Worm (Caenorhabditis elegans) whole organism, L2 larva: ENCODE data around the gene flp-19.
A peak's percentile ranks its signal among the peaks of the same experiment; 100 is the strongest.

Experiments
- C34F6.9 ChIP-seq: fragments of 150-350 bp; optimal IDR thresholded peaks from 2 replicates; lab custom pipeline; 2014; ENCODE audit warnings: missing biosample characterization, missing genetic modification characterization
- F13H6.1 ChIP-seq: sonication (generic microtip); optimal IDR thresholded peaks from 2 replicates; lab custom pipeline; 2016; ENCODE audit warnings: missing genetic modification characterization, missing compliant biosample characterization
- R02D3.7 ChIP-seq: fragments of 150-350 bp; optimal IDR thresholded peaks from 2 replicates; lab custom pipeline; 2014; ENCODE audit warnings: missing biosample characterization, missing genetic modification characterization
- Y55F3AM.14 ChIP-seq: fragments of 200-800 bp; sonication (Bioruptor generic); optimal IDR thresholded peaks from 2 replicates; lab custom pipeline; 2018; ENCODE audit warnings: mild to moderate bottlenecking, missing genetic modification characterization, missing compliant biosample characterization
- ZK546.5 ChIP-seq: sonication (generic microtip); optimal IDR thresholded peaks from 2 replicates; lab custom pipeline; 2017; ENCODE audit warnings: missing biosample characterization, missing genetic modification characterization
- alr-1 ChIP-seq: fragments of 150-350 bp; optimal IDR thresholded peaks from 2 replicates; lab custom pipeline; 2014; ENCODE audit warnings: missing biosample characterization, missing genetic modification characterization
- aly-2 ChIP-seq: fragments of 150-350 bp; optimal IDR thresholded peaks from 2 replicates; lab custom pipeline; 2014; ENCODE audit warnings: missing biosample characterization, missing genetic modification characterization
- blmp-1 ChIP-seq: sonication (generic microtip); optimal IDR thresholded peaks from 2 replicates; lab custom pipeline; 2017; ENCODE audit warnings: missing genetic modification characterization, mild to moderate bottlenecking, missing compliant biosample characterization, antibody characterized with exemption, moderate library complexity; ENCODE audit not compliant: insufficient read depth
- ceh-16 ChIP-seq: fragments of 150-350 bp; optimal IDR thresholded peaks from 2 replicates; lab custom pipeline; 2014; ENCODE audit warnings: missing biosample characterization, missing genetic modification characterization
- crh-2 ChIP-seq: sonication (generic microtip); optimal IDR thresholded peaks from 2 replicates; lab custom pipeline; 2017; ENCODE audit warnings: missing biosample characterization, missing genetic modification characterization
- dmd-4 ChIP-seq: sonication (generic microtip); optimal IDR thresholded peaks from 2 replicates; lab custom pipeline; 2017; ENCODE audit warnings: missing biosample characterization, missing genetic modification characterization
- egl-27 ChIP-seq: sonication (generic microtip); optimal IDR thresholded peaks from 3 replicates; lab custom pipeline; 2017; ENCODE audit warnings: missing biosample characterization, missing genetic modification reagents, missing genetic modification characterization
- elt-1 ChIP-seq: fragments of 150-350 bp; optimal IDR thresholded peaks from 2 replicates; lab custom pipeline; 2014; ENCODE audit warnings: missing biosample characterization, missing genetic modification characterization
- elt-3 ChIP-seq: sonication (generic microtip); optimal IDR thresholded peaks from 2 replicates; lab custom pipeline; 2017; ENCODE audit warnings: missing biosample characterization, missing genetic modification characterization
- fos-1 ChIP-seq: fragments of 150-350 bp; optimal IDR thresholded peaks from 2 replicates; lab custom pipeline; 2014; ENCODE audit warnings: missing biosample characterization, missing genetic modification characterization
- lsy-2 ChIP-seq, 2 experiments: fragments of 150-350 bp in 1 of 2; sonication (generic microtip) in 1 of 2; optimal IDR thresholded peaks; 2 replicates each; lab custom pipeline; 2014 to 2017; ENCODE audit warnings: missing biosample characterization in 2 of 2, missing genetic modification characterization in 2 of 2
- mab-5 ChIP-seq: fragments of 150-350 bp; optimal IDR thresholded peaks from 2 replicates; lab custom pipeline; 2014; ENCODE audit warnings: missing biosample characterization, missing genetic modification characterization
- mbf-1 ChIP-seq: sonication (generic microtip); optimal IDR thresholded peaks from 2 replicates; lab custom pipeline; 2017; ENCODE audit warnings: missing biosample characterization, missing genetic modification characterization
- mdl-1 ChIP-seq, 2 experiments: fragments of 150-350 bp in 1 of 2; sonication (generic microtip) in 1 of 2; optimal IDR thresholded peaks; 2 replicates each; lab custom pipeline; 2017; ENCODE audit warnings: missing biosample characterization in 2 of 2, missing genetic modification characterization in 2 of 2
- nhr-10 ChIP-seq: sonication (generic microtip); optimal IDR thresholded peaks from 2 replicates; lab custom pipeline; 2017; ENCODE audit warnings: missing biosample characterization, missing genetic modification characterization
- nhr-11 ChIP-seq: fragments of 150-350 bp; optimal IDR thresholded peaks from 2 replicates; lab custom pipeline; 2014; ENCODE audit warnings: missing biosample characterization, missing genetic modification characterization
- nhr-12 ChIP-seq: fragments of 150-350 bp; optimal IDR thresholded peaks from 2 replicates; lab custom pipeline; 2014; ENCODE audit warnings: missing biosample characterization, missing genetic modification characterization
- nhr-21 ChIP-seq: fragments of 150-350 bp; optimal IDR thresholded peaks from 2 replicates; lab custom pipeline; 2014; ENCODE audit warnings: missing biosample characterization, missing genetic modification characterization
- nhr-23 ChIP-seq: fragments of 150-350 bp; optimal IDR thresholded peaks from 2 replicates; lab custom pipeline; 2014; ENCODE audit warnings: missing biosample characterization, missing genetic modification reagents, missing genetic modification characterization
- nhr-25 ChIP-seq: fragments of 150-350 bp; sonication (generic microtip); optimal IDR thresholded peaks from 3 replicates; lab custom pipeline; 2014; ENCODE audit warnings: missing biosample characterization, missing genetic modification characterization
- nhr-6 ChIP-seq: fragments of 150-350 bp; optimal IDR thresholded peaks from 2 replicates; lab custom pipeline; 2014; ENCODE audit warnings: missing biosample characterization, missing genetic modification characterization
- nhr-77 ChIP-seq: fragments of 150-350 bp; optimal IDR thresholded peaks from 2 replicates; lab custom pipeline; 2014; ENCODE audit warnings: missing biosample characterization, missing genetic modification characterization
- sem-4 ChIP-seq: fragments of 150-350 bp; optimal IDR thresholded peaks from 2 replicates; lab custom pipeline; 2014; ENCODE audit warnings: missing biosample characterization, missing genetic modification reagents, missing genetic modification characterization
- sma-3 ChIP-seq: sonication (generic microtip); optimal IDR thresholded peaks from 2 replicates; lab custom pipeline; 2016; ENCODE audit warnings: missing genetic modification reagents, missing genetic modification characterization, missing compliant biosample characterization
- sma-9 ChIP-seq, 2 experiments: fragments of 150-350 bp in 1 of 2; sonication (generic microtip) in 1 of 2; optimal IDR thresholded peaks; 2 replicates each; lab custom pipeline; 2014 to 2016; ENCODE audit warnings: missing genetic modification characterization in 2 of 2, mild to moderate bottlenecking in 1 of 2, missing biosample characterization in 1 of 2, missing compliant biosample characterization in 1 of 2, missing genetic modification reagents in 1 of 2, moderate library complexity in 1 of 2
- snpc-4 ChIP-seq: fragments of 150-350 bp; optimal IDR thresholded peaks from 2 replicates; lab custom pipeline; 2014; ENCODE audit warnings: missing biosample characterization, missing genetic modification characterization
- unc-39 ChIP-seq: fragments of 150-350 bp; optimal IDR thresholded peaks from 2 replicates; lab custom pipeline; 2014; ENCODE audit warnings: missing biosample characterization, missing genetic modification characterization
- unc-55 ChIP-seq: fragments of 150-350 bp; sonication (generic microtip); optimal IDR thresholded peaks from 3 replicates; lab custom pipeline; 2014; ENCODE audit warnings: missing biosample characterization, missing genetic modification reagents, missing genetic modification characterization
- unc-62 ChIP-seq: fragments of 150-350 bp; optimal IDR thresholded peaks from 2 replicates; lab custom pipeline; 2014; ENCODE audit warnings: missing biosample characterization, missing genetic modification reagents, missing genetic modification characterization
- ztf-1 ChIP-seq: fragments of 200-800 bp; sonication (Bioruptor generic); conservative IDR thresholded peaks from 2 replicates; pipeline ENCODE4 v1.3.6; 2022; ENCODE audit warnings: missing genetic modification characterization, missing compliant biosample characterization
- ztf-11 ChIP-seq: sonication (generic microtip); optimal IDR thresholded peaks from 2 replicates; lab custom pipeline; 2017; ENCODE audit warnings: missing biosample characterization, missing genetic modification characterization

Gene flp-19

ce11 chrX:10637048-10637928, 32.8 kb downstream of the flp-19 start (continued):
- TF ChIP-seq nhr-21 (peak; percentile 84), crh-2 (tag; lab: Kevin White, UChicago) (peak; percentile 88), nhr-11 (tag; lab: Kevin White, UChicago) (no peak), snpc-4 (tag; lab: Kevin White, UChicago) (peak; percentile 20), unc-39 (peak; percentile 54), ceh-16 (tag; lab: Kevin White, UChicago) (peak; percentile 88), nhr-25 (tag; lab: Kevin White, UChicago) (peak; percentile 84), elt-3 (tag; lab: Kevin White, UChicago) (no peak), elt-1 (tag; lab: Kevin White, UChicago) (no peak)

- TF ChIP-seq Y55F3AM.14 (GFP tag; lab: Kevin White, UChicago) (no peak), nhr-12 (tag; lab: Kevin White, UChicago) (no peak), C34F6.9 (tag; lab: Kevin White, UChicago) (peak; percentile 33), dmd-4 (tag; lab: Kevin White, UChicago) (no peak), F13H6.1 (peak; percentile 35), nhr-11 (tag; lab: Kevin White, UChicago) (no peak), egl-27 (tag; lab: Kevin White, UChicago) (peak; percentile 36), blmp-1 (tag; lab: Kevin White, UChicago) (peak; percentile 63), lsy-2 (tag; optimal IDR thresholded peaks at IDR 0.05; lab: Kevin White, UChicago) (no peak), ztf-11 (tag; lab: Kevin White, UChicago) (no peak), mab-5 (tag; lab: Kevin White, UChicago) (no peak), ztf-1 (no peak), nhr-77 (tag; lab: Kevin White, UChicago) (no peak), sma-3 (GFP tag; lab: Kevin White, UChicago) (peak; percentile 21), crh-2 (tag; lab: Kevin White, UChicago) (peak; percentile 42), unc-62 (GFP tag; lab: Kevin White, UChicago) (no peak), fos-1 (tag; lab: Kevin White, UChicago) (peak; percentile 90), R02D3.7 (tag; lab: Kevin White, UChicago) (no peak), nhr-6 (no peak), ceh-16 (tag; lab: Kevin White, UChicago) (no peak)
Measured at ce11 chrX:10639403-10639812, 34.9 kb downstream of the flp-19 start.

- TF ChIP-seq unc-55 (GFP tag; lab: Kevin White, UChicago) (peak; percentile 35), alr-1 (tag; lab: Kevin White, UChicago) (no peak), mdl-1 (tag; optimal IDR thresholded peaks at IDR 0.05; lab: Kevin White, UChicago) (no peak), blmp-1 (tag; lab: Kevin White, UChicago) (peak; percentile 65), nhr-21 (peak; percentile 16), ztf-1 (no peak), unc-39 (no peak), unc-62 (GFP tag; lab: Kevin White, UChicago) (no peak)
Measured at ce11 chrX:10640578-10640977, 36.1 kb downstream of the flp-19 start.

- no peak for TF ChIP-seq blmp-1 (tag; lab: Kevin White, UChicago)
- TF ChIP-seq ZK546.5 (tag; lab: Kevin White, UChicago): no peak
- peak; percentile 18 for TF ChIP-seq nhr-21
- no peak for TF ChIP-seq nhr-12 (tag; lab: Kevin White, UChicago)
- TF ChIP-seq fos-1 (tag; lab: Kevin White, UChicago): peak; percentile 77
- no peak for TF ChIP-seq nhr-10 (tag; lab: Kevin White, UChicago)
Measured at ce11 chrX:10645148-10645547, 40.7 kb downstream of the flp-19 start.

- TF ChIP-seq nhr-25 (tag; lab: Kevin White, UChicago) (peak; percentile 48), lsy-2 (tag; optimal IDR thresholded peaks at IDR 0.05; lab: Kevin White, UChicago) (no peak), snpc-4 (tag; lab: Kevin White, UChicago) (no peak), fos-1 (tag; lab: Kevin White, UChicago) (peak; percentile 0), nhr-21 (peak; percentile 4), crh-2 (tag; lab: Kevin White, UChicago) (peak; percentile 13), sma-9 (GFP tag; optimal IDR thresholded peaks at IDR 0.05; lab: Kevin White, UChicago) (peak; percentile 14), sma-9 (tag; optimal IDR thresholded peaks at IDR 0.05; lab: Kevin White, UChicago) (no peak), ceh-16 (tag; lab: Kevin White, UChicago) (peak; percentile 70), blmp-1 (tag; lab: Kevin White, UChicago) (peak; percentile 28), aly-2 (tag; lab: Kevin White, UChicago) (no peak), mab-5 (tag; lab: Kevin White, UChicago) (no peak), mbf-1 (tag; lab: Kevin White, UChicago) (no peak), sma-3 (GFP tag; lab: Kevin White, UChicago) (peak; percentile 40), alr-1 (tag; lab: Kevin White, UChicago) (no peak), sem-4 (tag; lab: Kevin White, UChicago) (no peak), dmd-4 (tag; lab: Kevin White, UChicago) (no peak), C34F6.9 (tag; lab: Kevin White, UChicago) (no peak), nhr-23 (tag; lab: Kevin White, UChicago) (no peak)
Measured at ce11 chrX:10647590-10648105, 43.2 kb downstream of the flp-19 start.
